Worm (Caenorhabditis elegans) whole organism, late embryonic: Measurements from ENCODE around the gene B0302.2.

Source experiments
- dmd-4 ChIP-seq: sonication (generic microtip); optimal IDR thresholded peaks from 2 replicates; lab custom pipeline; 2016; ENCODE audit warnings: borderline replicate concordance, missing genetic modification characterization, missing compliant biosample characterization
- eyg-1 ChIP-seq: sonication (generic microtip); optimal IDR thresholded peaks from 2 replicates; lab custom pipeline; 2016; ENCODE audit warnings: missing genotype, missing genetic modification characterization, missing compliant biosample characterization

DNA sequence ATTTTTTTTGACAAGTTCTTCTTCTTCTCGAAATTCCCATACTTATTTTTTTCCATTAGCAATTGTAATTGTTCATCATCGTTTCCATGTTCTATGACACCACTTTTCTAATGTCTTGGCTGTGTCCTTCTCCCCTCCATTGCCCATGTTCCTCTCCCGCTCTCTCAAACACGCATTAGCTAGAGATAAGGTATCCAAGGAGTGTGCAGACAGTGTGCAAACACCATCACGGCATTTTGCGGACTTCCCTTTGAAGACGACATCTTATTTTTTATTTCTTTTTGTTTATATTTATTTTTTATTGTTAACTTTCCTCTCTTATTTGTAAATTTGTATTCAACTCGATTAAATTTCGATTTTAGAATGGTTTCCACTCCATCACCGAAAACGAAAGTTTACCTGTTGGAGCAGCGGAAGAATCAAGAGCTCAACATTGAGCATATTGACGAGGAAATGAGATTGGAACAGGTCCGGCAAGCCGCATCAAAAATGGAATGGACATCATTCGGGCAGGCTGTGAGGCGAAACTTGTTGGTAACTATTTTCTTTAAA, 27.1 kb upstream of the B0302.2 start, which contains the start of gene mdt-1.2:
- TF ChIP-seq eyg-1 (tag; lab: Kevin White, UChicago): no peak
- no peak for TF ChIP-seq dmd-4
